Fruit fly (Drosophila melanogaster) whole organism, pupa: Measurements from ENCODE around the gene CG31050.

Experiments
- CG10348 ChIP-seq: fragments of 200-800 bp; sonication (Bioruptor generic); IDR thresholded peaks from 2 replicates; pipeline ENCODE4 v1.3.6; 2022; ENCODE audit warnings: missing biosample characterization, missing genetic modification characterization
- CG12605 ChIP-seq: fragments of 200-800 bp; sonication (Bioruptor generic); IDR thresholded peaks from 2 replicates; pipeline ENCODE4 v1.3.6; 2022; ENCODE audit warnings: missing biosample characterization, missing genetic modification characterization
- CG13204 ChIP-seq: fragments of 200-800 bp; sonication (Bioruptor generic); optimal IDR thresholded peaks from 2 replicates; lab custom pipeline; 2018; ENCODE audit warnings: missing biosample characterization, mild to moderate bottlenecking, missing genetic modification characterization, moderate library complexity
- CG14655 ChIP-seq: fragments of 200-800 bp; sonication (Bioruptor generic); optimal IDR thresholded peaks from 3 replicates; lab custom pipeline; 2017; ENCODE audit warnings: mild to moderate bottlenecking, missing biosample characterization, missing genetic modification reagents, missing genetic modification characterization
- CG15710 ChIP-seq: fragments of 200-800 bp; sonication (Bioruptor generic); optimal IDR thresholded peaks from 2 replicates; lab custom pipeline; 2018; ENCODE audit warnings: missing biosample characterization, mild to moderate bottlenecking, missing genetic modification characterization, moderate library complexity
- CG17806 ChIP-seq: fragments of 200-800 bp; sonication (Bioruptor generic); optimal IDR thresholded peaks from 2 replicates; lab custom pipeline; 2018; ENCODE audit warnings: missing biosample characterization, mild to moderate bottlenecking, missing genetic modification characterization, moderate library complexity
- CG32121 ChIP-seq: fragments of 200-800 bp; sonication (Bioruptor generic); IDR thresholded peaks from 2 replicates; pipeline ENCODE4 v1.3.6; 2022; ENCODE audit warnings: missing biosample characterization, missing genetic modification characterization
- CG34367 ChIP-seq: fragments of 200-800 bp; sonication (Bioruptor generic); optimal IDR thresholded peaks from 2 replicates; lab custom pipeline; 2018; ENCODE audit warnings: missing biosample characterization, mild to moderate bottlenecking, missing genetic modification characterization
- CG4496 ChIP-seq: fragments of 200-800 bp; sonication (Bioruptor generic); IDR thresholded peaks from 3 replicates; pipeline ENCODE4 v1.3.6; 2022; ENCODE audit warnings: missing biosample characterization, missing genetic modification characterization
- CG8159 ChIP-seq: fragments of 200-800 bp; sonication (Bioruptor generic); optimal IDR thresholded peaks from 3 replicates; lab custom pipeline; 2018; ENCODE audit warnings: missing biosample characterization, mild to moderate bottlenecking, missing genetic modification characterization, moderate library complexity
- CG8301 ChIP-seq: fragments of 200-800 bp; sonication (Bioruptor generic); optimal IDR thresholded peaks from 2 replicates; lab custom pipeline; 2018; ENCODE audit warnings: missing biosample characterization, mild to moderate bottlenecking, missing genetic modification characterization
- CG9948 ChIP-seq: fragments of 200-800 bp; sonication (Bioruptor generic); optimal IDR thresholded peaks from 2 replicates; lab custom pipeline; 2018; ENCODE audit warnings: missing biosample characterization, mild to moderate bottlenecking, missing genetic modification characterization, moderate library complexity
- D1 ChIP-seq: fragments of 200-800 bp; sonication (Bioruptor generic); optimal IDR thresholded peaks from 2 replicates; lab custom pipeline; 2018; ENCODE audit warnings: missing biosample characterization, mild to moderate bottlenecking, missing genetic modification characterization, moderate library complexity
- EcR ChIP-seq: fragments of 200-800 bp; sonication (Bioruptor generic); optimal IDR thresholded peaks from 3 replicates; lab custom pipeline; 2019; ENCODE audit warnings: missing biosample characterization, missing genetic modification characterization, mild to moderate bottlenecking, moderate library complexity, missing genetic modification reagents
- Ets98B ChIP-seq: fragments of 200-800 bp; sonication (Bioruptor generic); IDR thresholded peaks from 2 replicates; pipeline ENCODE4 v1.3.6; 2022; ENCODE audit warnings: missing biosample characterization, missing genetic modification characterization
- Pif1A ChIP-seq: fragments of 200-800 bp; sonication (Bioruptor generic); optimal IDR thresholded peaks from 3 replicates; lab custom pipeline; 2016; ENCODE audit warnings: missing biosample characterization, missing genetic modification characterization
- Pif1B ChIP-seq: fragments of 200-800 bp; sonication (Bioruptor generic); optimal IDR thresholded peaks from 3 replicates; lab custom pipeline; 2016; ENCODE audit warnings: missing biosample characterization, missing genetic modification characterization
- Snoo ChIP-seq: fragments of 200-800 bp; sonication (Bioruptor generic); optimal IDR thresholded peaks from 3 replicates; lab custom pipeline; 2017; ENCODE audit warnings: missing biosample characterization, mild to moderate bottlenecking, missing genetic modification characterization, inconsistent platforms
- fd96Ca ChIP-seq: fragments of 200-800 bp; sonication (Bioruptor generic); IDR thresholded peaks from 3 replicates; pipeline ENCODE4 v1.3.6; 2022; ENCODE audit warnings: missing biosample characterization, missing genetic modification characterization
- gl ChIP-seq: fragments of 200-800 bp; sonication (Bioruptor generic); optimal IDR thresholded peaks from 2 replicates; lab custom pipeline; 2018; ENCODE audit warnings: missing biosample characterization, mild to moderate bottlenecking, missing genetic modification characterization
- rn ChIP-seq: fragments of 200-800 bp; sonication (Bioruptor generic); IDR thresholded peaks from 2 replicates; pipeline ENCODE4 v1.3.6; 2022; ENCODE audit warnings: missing biosample characterization, missing genetic modification characterization

The CG31050 gene

dm6 chr3R:28634981-28635930 is 15.0 kb downstream of the CG31050 start, which contains the start of gene CG10011:
TSS of gene CG10011 (minus strand) at chr3R:28635099.
- no peak for TF ChIP-seq CG8301
- TF ChIP-seq CG8159 (tag; lab: Kevin White, UChicago), result peak; percentile 7
- no peak for TF ChIP-seq CG10348 (GFP tag; lab: Robert Waterston, UW)
- no peak for TF ChIP-seq Pif1B (GFP tag; lab: Kevin White, UChicago)
- TF ChIP-seq EcR (GFP tag; lab: Kevin White, UChicago), result no peak
- TF ChIP-seq fd96Ca (GFP tag; lab: Robert Waterston, UW), result no peak
- peak; percentile 36; the same call in 1 of the 2 replicates for TF ChIP-seq CG32121 (GFP tag; lab: Robert Waterston, UW)
- TF ChIP-seq Snoo (tag; lab: Kevin White, UChicago), result peak; percentile 1
- TF ChIP-seq rn (GFP tag; lab: Robert Waterston, UW), result no peak
- TF ChIP-seq CG34367, result no peak

dm6 chr3R:28634261-28634980 is 15.9 kb downstream of the CG31050 start:
- TF ChIP-seq Pif1B (GFP tag; lab: Kevin White, UChicago), result peak; percentile 10
- peak; percentile 24 for TF ChIP-seq CG13204 (GFP tag; lab: Kevin White, UChicago)
- peak; percentile 10 for TF ChIP-seq EcR (GFP tag; lab: Kevin White, UChicago)
- TF ChIP-seq CG14655 (GFP tag; lab: Kevin White, UChicago), result no peak
- TF ChIP-seq CG10348 (GFP tag; lab: Robert Waterston, UW), result no peak
- TF ChIP-seq rn (GFP tag; lab: Robert Waterston, UW), result 0 out of 2 replicates have a peak, but pooled peaks have one; percentile 8
- peak; percentile 18 for TF ChIP-seq CG15710 (tag; lab: Kevin White, UChicago)

dm6 chr3R:28633746-28634145 is 16.5 kb downstream of the CG31050 start:
- peak; percentile 54 for TF ChIP-seq CG15710 (tag; lab: Kevin White, UChicago)
- TF ChIP-seq CG10348 (GFP tag; lab: Robert Waterston, UW), result no peak
- TF ChIP-seq CG12605 (GFP tag; lab: Robert Waterston, UW), result no peak
- peak; percentile 23 for TF ChIP-seq CG34367
- TF ChIP-seq rn (GFP tag; lab: Robert Waterston, UW), result peak; percentile 61
- TF ChIP-seq Snoo (tag; lab: Kevin White, UChicago), result peak; percentile 54
- peak; percentile 62 for TF ChIP-seq Pif1B (GFP tag; lab: Kevin White, UChicago)
- no peak for TF ChIP-seq EcR (GFP tag; lab: Kevin White, UChicago)
- TF ChIP-seq CG13204 (GFP tag; lab: Kevin White, UChicago), result no peak
- peak; percentile 54 for TF ChIP-seq CG8301
- peak; percentile 53 for TF ChIP-seq CG17806 (tag; lab: Kevin White, UChicago)
- peak; percentile 56 for TF ChIP-seq CG8159 (tag; lab: Kevin White, UChicago)
- TF ChIP-seq CG9948 (tag; lab: Kevin White, UChicago), result peak; percentile 33
- peak; percentile 73 for TF ChIP-seq Pif1A (GFP tag; lab: Kevin White, UChicago)
- peak; percentile 47 for TF ChIP-seq Ets98B (GFP tag; lab: Robert Waterston, UW)
- peak; percentile 34; the same call in 1 of the 3 replicates for TF ChIP-seq CG4496
- no peak for TF ChIP-seq gl (tag; lab: Kevin White, UChicago)
- peak; percentile 66 for TF ChIP-seq CG14655 (GFP tag; lab: Kevin White, UChicago)
- TF ChIP-seq CG32121 (GFP tag; lab: Robert Waterston, UW), result peak; percentile 60
- TF ChIP-seq D1 (tag; lab: Kevin White, UChicago), result no peak
- TF ChIP-seq fd96Ca (GFP tag; lab: Robert Waterston, UW), result peak; percentile 14; the same call in 1 of the 3 replicates

dm6 chr3R:28631753-28632152 is 18.5 kb downstream of the CG31050 start:
- TF ChIP-seq CG14655 (GFP tag; lab: Kevin White, UChicago) (peak; percentile 64), CG12605 (GFP tag; lab: Robert Waterston, UW) (0 out of 2 replicates have a peak, but pooled peaks have one; percentile 24), gl (tag; lab: Kevin White, UChicago) (no peak), CG32121 (GFP tag; lab: Robert Waterston, UW) (peak; percentile 55; the same call in 1 of the 2 replicates), CG13204 (GFP tag; lab: Kevin White, UChicago) (no peak), CG8159 (tag; lab: Kevin White, UChicago) (peak; percentile 51), EcR (GFP tag; lab: Kevin White, UChicago) (no peak), CG9948 (tag; lab: Kevin White, UChicago) (peak; percentile 33), Ets98B (GFP tag; lab: Robert Waterston, UW) (peak; percentile 61), rn (GFP tag; lab: Robert Waterston, UW) (peak; percentile 43; the same call in 1 of the 2 replicates), Pif1B (GFP tag; lab: Kevin White, UChicago) (no peak), CG10348 (GFP tag; lab: Robert Waterston, UW) (no peak), CG4496 (peak; percentile 76), CG17806 (tag; lab: Kevin White, UChicago) (peak; percentile 50), Snoo (tag; lab: Kevin White, UChicago) (no peak), CG8301 (peak; percentile 55), CG34367 (peak; percentile 8), Pif1A (GFP tag; lab: Kevin White, UChicago) (peak; percentile 20), D1 (tag; lab: Kevin White, UChicago) (no peak), CG15710 (tag; lab: Kevin White, UChicago) (no peak), fd96Ca (GFP tag; lab: Robert Waterston, UW) (peak; percentile 77)
